Fruit fly (Drosophila melanogaster): ENCODE measurements around the gene Fpgs2.

Fpgs2 gene

dm6 chr2L:3872283-3872682, 41.8 kb downstream of the Fpgs2 start, which contains the start of gene CG31957 (continued):
- TF ChIP-seq bbx (GFP tag; IDR thresholded peaks at IDR 0.05; ENCODE audit: partially characterized antibody) (peak; percentile 88), CG14860 (GFP tag; IDR thresholded peaks at IDR 0.05; ENCODE audit: partially characterized antibody) (peak; percentile 78), Poxn (GFP tag; IDR thresholded peaks at IDR 0.05) (0 out of 2 replicates have a peak, but pooled peaks have one; percentile 18), E2f1 (GFP tag; IDR thresholded peaks at IDR 0.05) (no peak), peb (GFP tag; IDR thresholded peaks at IDR 0.05) (no peak), gcm2 (GFP tag; optimal IDR thresholded peaks at IDR 0.05) (no peak), bsh (GFP tag; optimal IDR thresholded peaks at IDR 0.05) (peak in 1 of 2 experiments; percentile 21), CG17361 (GFP tag; IDR thresholded peaks at IDR 0.05) (no peak), sna (GFP tag; IDR thresholded peaks at IDR 0.05; ENCODE audit: partially characterized antibody) (peak; percentile 85), gem (tag; optimal IDR thresholded peaks at IDR 0.05) (no peak), tll (GFP tag; optimal IDR thresholded peaks at IDR 0.05) (peak in 1 of 2 experiments; percentile 84), Chrac-16 (GFP tag; optimal IDR thresholded peaks at IDR 0.05) (peak; percentile 45), CG16863 (GFP tag; optimal IDR thresholded peaks at IDR 0.05) (peak; percentile 19), tap (tag; optimal IDR thresholded peaks at IDR 0.05) (no peak), CG43689 (GFP tag; IDR thresholded peaks at IDR 0.05) (no peak), CG10209 (GFP tag; optimal IDR thresholded peaks at IDR 0.05) (peak; percentile 34), CG10979 (tag; optimal IDR thresholded peaks at IDR 0.05) (no peak), CG31365 (tag; optimal IDR thresholded peaks at IDR 0.05) (peak; percentile 16), Bteb2 (GFP tag; optimal IDR thresholded peaks at IDR 0.05) (peak; percentile 38), CG3163 (GFP tag; optimal IDR thresholded peaks at IDR 0.05) (peak; percentile 54), BEAF-32 (GFP tag; optimal IDR thresholded peaks at IDR 0.05) (peak; percentile 96), Sin3A (optimal IDR thresholded peaks at IDR 0.05) (peak; percentile 86), CG13624 (GFP tag; optimal IDR thresholded peaks at IDR 0.05) (peak; percentile 49), CG10274 (GFP tag; optimal IDR thresholded peaks at IDR 0.05) (no peak), CG1832 (GFP tag; optimal IDR thresholded peaks at IDR 0.05) (no peak), ftz-f1 (GFP tag; optimal IDR thresholded peaks at IDR 0.05) (no peak), CG8924 (tag; optimal IDR thresholded peaks at IDR 0.05) (peak; percentile 36), ATbp (GFP tag; optimal IDR thresholded peaks at IDR 0.05) (no peak), her (GFP tag; optimal IDR thresholded peaks at IDR 0.05) (peak; percentile 83), jing (GFP tag; optimal IDR thresholded peaks at IDR 0.05) (no peak), pho (GFP tag; optimal IDR thresholded peaks at IDR 0.05) (peak; percentile 79), zen2 (GFP tag; IDR thresholded peaks at IDR 0.05; ENCODE audit: partially characterized antibody) (peak; percentile 82), CG4282 (GFP tag; optimal IDR thresholded peaks at IDR 0.05) (peak; percentile 41), CG2889 (GFP tag; IDR thresholded peaks at IDR 0.05) (0 out of 3 replicates have a peak, but pooled peaks have one; percentile 13), CG7839 (tag; optimal IDR thresholded peaks at IDR 0.05) (no peak), CG18764 (GFP tag; optimal IDR thresholded peaks at IDR 0.05) (no peak), ac (GFP tag; optimal IDR thresholded peaks at IDR 0.05) (no peak), CG1233 (GFP tag; optimal IDR thresholded peaks at IDR 0.05) (no peak), eyg (GFP tag; optimal IDR thresholded peaks at IDR 0.05) (no peak), Bgb (GFP tag; IDR thresholded peaks at IDR 0.05; ENCODE audit: partially characterized antibody) (peak; percentile 94), CG17912 (GFP tag; optimal IDR thresholded peaks at IDR 0.05) (peak; percentile 38), fd102C (GFP tag; optimal IDR thresholded peaks at IDR 0.05) (no peak), Hsf (GFP tag; optimal IDR thresholded peaks at IDR 0.05) (peak; percentile 62), Drgx (GFP tag; IDR thresholded peaks at IDR 0.05) (no peak), ro (GFP tag; IDR thresholded peaks at IDR 0.05) (no peak), CG4360 (GFP tag; IDR thresholded peaks at IDR 0.05) (no peak), HLHmδ (GFP tag; optimal IDR thresholded peaks at IDR 0.05) (no peak), CG17568 (GFP tag; optimal IDR thresholded peaks at IDR 0.05) (no peak), CG9215 (GFP tag; IDR thresholded peaks at IDR 0.05) (peak; percentile 59), seq (GFP tag; IDR thresholded peaks at IDR 0.05) (peak; percentile 29; the same call in 1 of the 2 replicates), Taf1 (GFP tag; IDR thresholded peaks at IDR 0.05) (no peak)

All from whole organism, embryonic.